Worm (Caenorhabditis elegans): ENCODE data around the gene rpl-42.

Gene rpl-42

ce11 chrII:11105981-11106711 is 13.6 kb downstream of the rpl-42 start, which contains the start of gene nasp-1 (continued):
- TF ChIP-seq aly-2 (tag; optimal IDR thresholded peaks at IDR 0.05) (no peak), nhr-237 (tag; optimal IDR thresholded peaks at IDR 0.05) (no peak), mep-1 (tag; optimal IDR thresholded peaks at IDR 0.05) (no peak), snu-23 (GFP tag; optimal IDR thresholded peaks at IDR 0.05) (no peak), mef-2 (tag; optimal IDR thresholded peaks at IDR 0.05) (no peak), isw-1 (GFP tag; IDR thresholded peaks at IDR 0.05) (no peak), nhr-76 (tag; optimal IDR thresholded peaks at IDR 0.05) (no peak), snpc-4 (tag; optimal IDR thresholded peaks at IDR 0.05) (no peak), ama-1 (optimal IDR thresholded peaks at IDR 0.05) (no peak), nhr-11 (tag; optimal IDR thresholded peaks at IDR 0.05) (no peak), elt-3 (tag; optimal IDR thresholded peaks at IDR 0.05) (no peak), nhr-47 (tag; optimal IDR thresholded peaks at IDR 0.05) (no peak), zip-4 (GFP tag; optimal IDR thresholded peaks at IDR 0.05) (no peak), efl-1 (optimal IDR thresholded peaks at IDR 0.05) (peak; percentile 72 to 92), efl-1 (GFP tag; optimal IDR thresholded peaks at IDR 0.05 in 1 of 2) (peak; percentile 72 to 96), ceh-88 (GFP tag; IDR thresholded peaks at IDR 0.05) (no peak), elt-2 (tag; optimal IDR thresholded peaks at IDR 0.05) (no peak), ets-5 (GFP tag; IDR thresholded peaks at IDR 0.05) (no peak), vab-15 (tag; optimal IDR thresholded peaks at IDR 0.05) (no peak), alr-1 (tag; optimal IDR thresholded peaks at IDR 0.05; ENCODE audit: borderline replicate concordance) (no peak), ceh-90 (tag; optimal IDR thresholded peaks at IDR 0.05) (no peak), nhr-71 (tag; optimal IDR thresholded peaks at IDR 0.05) (no peak), lin-13 (GFP tag; optimal IDR thresholded peaks at IDR 0.05) (no peak), nhr-28 (tag; optimal IDR thresholded peaks at IDR 0.05) (no peak), mab-9 (GFP tag; IDR thresholded peaks at IDR 0.05) (no peak), unc-30 (tag; optimal IDR thresholded peaks at IDR 0.05) (no peak), hpl-2 (GFP tag; optimal IDR thresholded peaks at IDR 0.05) (no peak), zag-1 (tag; optimal IDR thresholded peaks at IDR 0.05) (no peak), nhr-19 (GFP tag; conservative IDR thresholded peaks at IDR 0.05) (no peak), lin-15B (tag; optimal IDR thresholded peaks at IDR 0.05) (no peak), F16B12.6 (tag; optimal IDR thresholded peaks at IDR 0.05) (peak; percentile 57), ceh-63 (GFP tag; optimal IDR thresholded peaks at IDR 0.05) (no peak), C04F5.9 (tag; optimal IDR thresholded peaks at IDR 0.05) (no peak), C16A3.4 (tag; optimal IDR thresholded peaks at IDR 0.05) (no peak), ceh-82 (tag; optimal IDR thresholded peaks at IDR 0.05) (no peak), sup-37 (GFP tag; optimal IDR thresholded peaks at IDR 0.05) (no peak), fkh-8 (tag; optimal IDR thresholded peaks at IDR 0.05) (no peak), sox-4 (tag; optimal IDR thresholded peaks at IDR 0.05) (no peak), tlp-1 (tag; optimal IDR thresholded peaks at IDR 0.05) (no peak), hlh-17 (GFP tag; optimal IDR thresholded peaks at IDR 0.05; ENCODE audit: borderline replicate concordance) (no peak), swsn-7 (tag; optimal IDR thresholded peaks at IDR 0.05) (no peak), nhr-20 (tag; optimal IDR thresholded peaks at IDR 0.05) (no peak), dsc-1 (tag; optimal IDR thresholded peaks at IDR 0.05) (no peak), xbp-1 (tag; optimal IDR thresholded peaks at IDR 0.05) (no peak), rnt-1 (tag; optimal IDR thresholded peaks at IDR 0.05) (no peak), aha-1 (tag; optimal IDR thresholded peaks at IDR 0.05) (no peak)
